Worm (Caenorhabditis elegans) whole organism, young adult: ENCODE results near the gene ngn-1.
A peak's percentile ranks its signal among the peaks of the same experiment; 100 is the strongest.

Experiments
- B0261.1 ChIP-seq: sonication (generic microtip); optimal IDR thresholded peaks from 2 replicates; lab custom pipeline; 2016; ENCODE audit warnings: mild to moderate bottlenecking, missing genetic modification characterization, moderate library complexity, missing compliant biosample characterization
- C17E4.6 ChIP-seq: fragments of 200-800 bp; sonication (Bioruptor generic); IDR thresholded peaks from 2 replicates; pipeline ENCODE4 v1.3.6; 2022; ENCODE audit warnings: missing genetic modification reagents, missing genetic modification characterization, missing compliant biosample characterization
- F33H1.4 ChIP-seq: fragments of 200-800 bp; sonication (Bioruptor generic); IDR thresholded peaks from 2 replicates; pipeline ENCODE4 v1.3.6; 2022; ENCODE audit warnings: missing genetic modification reagents, missing genetic modification characterization, missing compliant biosample characterization
- F37B4.10 ChIP-seq: fragments of 200-800 bp; sonication (Bioruptor generic); IDR thresholded peaks from 2 replicates; pipeline ENCODE4 v1.3.6; 2022; ENCODE audit warnings: missing genetic modification characterization, missing compliant biosample characterization
- F39B2.1 ChIP-seq: fragments of 200-800 bp; sonication (Bioruptor generic); IDR thresholded peaks from 2 replicates; pipeline ENCODE4 v1.3.6; 2022; ENCODE audit warnings: missing genetic modification reagents, missing genetic modification characterization, missing compliant biosample characterization
- F49E8.2 ChIP-seq: sonication (generic microtip); optimal IDR thresholded peaks from 3 replicates; lab custom pipeline; 2017; ENCODE audit warnings: missing genetic modification characterization, mild to moderate bottlenecking, missing compliant biosample characterization, antibody characterized with exemption, moderate library complexity; ENCODE audit not compliant: insufficient read depth
- F55B11.4 ChIP-seq: sonication (generic microtip); optimal IDR thresholded peaks from 2 replicates; lab custom pipeline; 2016; ENCODE audit warnings: missing compliant biosample characterization, missing genetic modification characterization, borderline replicate concordance; ENCODE audit not compliant: insufficient read depth
- K11D2.4 ChIP-seq: fragments of 200-800 bp; sonication (Bioruptor generic); IDR thresholded peaks from 2 replicates; pipeline ENCODE4 v1.3.6; 2022; ENCODE audit warnings: missing genetic modification reagents, missing genetic modification characterization, missing compliant biosample characterization
- Y53F4B.3 ChIP-seq: fragments of 200-800 bp; sonication (Bioruptor generic); IDR thresholded peaks from 2 replicates; pipeline ENCODE4 v1.3.6; 2022; ENCODE audit warnings: missing genetic modification reagents, missing genetic modification characterization, missing compliant biosample characterization
- Y56A3A.18 ChIP-seq: fragments of 200-800 bp; sonication (Bioruptor generic); IDR thresholded peaks from 2 replicates; pipeline ENCODE4 v1.3.6; 2022; ENCODE audit warnings: missing genetic modification reagents, missing genetic modification characterization, missing compliant biosample characterization
- ama-1 ChIP-seq, 3 experiments: fragments of 150-350 bp in 1 of 3; sonication (generic microtip) in 2 of 3; optimal IDR thresholded peaks; 2 replicates each; lab custom pipeline; 2014 to 2018; ENCODE audit warnings: missing biosample characterization in 2 of 3, missing genetic modification characterization in 2 of 3, missing genetic modification reagents in 2 of 3
- atf-7 ChIP-seq: sonication (generic microtip); optimal IDR thresholded peaks from 2 replicates; lab custom pipeline; 2017; ENCODE audit warnings: mild to moderate bottlenecking, missing genetic modification characterization, missing compliant biosample characterization
- attf-3 ChIP-seq: fragments of 200-800 bp; sonication (Bioruptor generic); conservative IDR thresholded peaks from 2 replicates; pipeline ENCODE4 v1.3.6; 2022; ENCODE audit warnings: missing genetic modification reagents, missing genetic modification characterization, missing compliant biosample characterization
- attf-5 ChIP-seq: fragments of 200-800 bp; sonication (Bioruptor generic); optimal IDR thresholded peaks from 2 replicates; lab custom pipeline; 2018; ENCODE audit warnings: mild to moderate bottlenecking, missing genetic modification characterization, missing compliant biosample characterization
- ceh-27 ChIP-seq: fragments of 200-800 bp; sonication (Bioruptor generic); optimal IDR thresholded peaks from 2 replicates; lab custom pipeline; 2018; ENCODE audit warnings: mild to moderate bottlenecking, missing genetic modification characterization, moderate library complexity, missing compliant biosample characterization
- ceh-40 ChIP-seq: fragments of 200-800 bp; sonication (Bioruptor generic); IDR thresholded peaks from 2 replicates; pipeline ENCODE4 v1.3.6; 2022; ENCODE audit warnings: missing genetic modification characterization, missing compliant biosample characterization
- die-1 ChIP-seq: sonication (generic microtip); optimal IDR thresholded peaks from 2 replicates; lab custom pipeline; 2016; ENCODE audit warnings: missing genotype, mild to moderate bottlenecking, missing genetic modification characterization, missing compliant biosample characterization
- efl-1 ChIP-seq: fragments of 150-350 bp; optimal IDR thresholded peaks from 2 replicates; lab custom pipeline; 2014; ENCODE audit warnings: missing biosample characterization, missing genetic modification reagents, missing genetic modification characterization
- egl-44 ChIP-seq: fragments of 200-800 bp; sonication (Bioruptor generic); IDR thresholded peaks from 2 replicates; pipeline ENCODE4 v1.3.6; 2022; ENCODE audit warnings: missing genetic modification reagents, missing genetic modification characterization, missing compliant biosample characterization
- fkh-3 ChIP-seq: sonication (generic microtip); optimal IDR thresholded peaks from 2 replicates; lab custom pipeline; 2016; ENCODE audit warnings: mild to moderate bottlenecking, missing genetic modification characterization, missing compliant biosample characterization
- hmg-1.2 ChIP-seq: fragments of 200-800 bp; sonication (Bioruptor generic); IDR thresholded peaks from 2 replicates; pipeline ENCODE4 v1.3.6; 2022; ENCODE audit warnings: missing genetic modification reagents, missing genetic modification characterization, missing compliant biosample characterization
- hsf-1 ChIP-seq: fragments of 200-800 bp; sonication (Bioruptor generic); IDR thresholded peaks from 2 replicates; pipeline ENCODE4 v1.3.6; 2022; ENCODE audit warnings: missing genetic modification reagents, missing genetic modification characterization, missing compliant biosample characterization
- lag-1 ChIP-seq: fragments of 200-800 bp; sonication (Bioruptor generic); IDR thresholded peaks from 2 replicates; pipeline ENCODE4 v1.3.6; 2022; ENCODE audit warnings: missing genetic modification reagents, missing genetic modification characterization, missing compliant biosample characterization
- let-526 ChIP-seq: fragments of 200-800 bp; sonication (Bioruptor generic); IDR thresholded peaks from 2 replicates; pipeline ENCODE4 v1.3.6; 2022; ENCODE audit warnings: missing genetic modification reagents, missing genetic modification characterization, missing compliant biosample characterization
- let-607 ChIP-seq, 2 experiments: fragments of 200-800 bp in 1 of 2; sonication (Bioruptor generic) in 1 of 2; sonication (generic microtip) in 1 of 2; optimal IDR thresholded peaks; 2 replicates each; lab custom pipeline; 2016 to 2018; ENCODE audit warnings: mild to moderate bottlenecking in 2 of 2, missing compliant biosample characterization in 2 of 2, missing genetic modification characterization in 2 of 2, moderate library complexity in 2 of 2, missing genotype in 1 of 2
- lin-35 ChIP-seq, 3 experiments: fragments of 150-350 bp in 2 of 3; sonication (generic microtip) in 1 of 3; optimal IDR thresholded peaks; 2 replicates each; lab custom pipeline; 2014 to 2018; ENCODE audit warnings: missing biosample characterization in 3 of 3, missing genetic modification characterization in 3 of 3, missing genetic modification reagents in 3 of 3
- lin-54 ChIP-seq: fragments of 200-800 bp; sonication (Bioruptor generic); optimal IDR thresholded peaks from 2 replicates; lab custom pipeline; 2018; ENCODE audit warnings: mild to moderate bottlenecking, missing genetic modification characterization, missing compliant biosample characterization
- lsl-1 ChIP-seq: fragments of 200-800 bp; sonication (Bioruptor generic); optimal IDR thresholded peaks from 2 replicates; lab custom pipeline; 2018; ENCODE audit warnings: mild to moderate bottlenecking, missing genetic modification characterization, moderate library complexity, missing compliant biosample characterization
- madf-10 ChIP-seq: sonication (generic microtip); optimal IDR thresholded peaks from 2 replicates; lab custom pipeline; 2016; ENCODE audit warnings: mild to moderate bottlenecking, missing genetic modification characterization, missing compliant biosample characterization
- madf-8 ChIP-seq: fragments of 200-800 bp; sonication (Bioruptor generic); conservative IDR thresholded peaks from 2 replicates; pipeline ENCODE4 v1.3.6; 2022; ENCODE audit warnings: missing genetic modification reagents, missing genetic modification characterization, missing compliant biosample characterization
- mcd-1 ChIP-seq: fragments of 200-800 bp; sonication (Bioruptor generic); IDR thresholded peaks from 2 replicates; pipeline ENCODE4 v1.3.6; 2022; ENCODE audit warnings: missing genetic modification reagents, missing genetic modification characterization, missing compliant biosample characterization
- mel-28 ChIP-seq: sonication (generic microtip); optimal IDR thresholded peaks from 2 replicates; lab custom pipeline; 2016; ENCODE audit warnings: borderline replicate concordance, mild to moderate bottlenecking, missing genetic modification characterization, missing compliant biosample characterization
- nfya-2 ChIP-seq: fragments of 200-800 bp; sonication (Bioruptor generic); IDR thresholded peaks from 2 replicates; pipeline ENCODE4 v1.3.6; 2022; ENCODE audit warnings: missing genetic modification reagents, missing genetic modification characterization, missing compliant biosample characterization
- nfyb-1 ChIP-seq: fragments of 200-800 bp; sonication (Bioruptor generic); IDR thresholded peaks from 2 replicates; pipeline ENCODE4 v1.3.6; 2022; ENCODE audit warnings: missing genetic modification reagents, missing genetic modification characterization, missing compliant biosample characterization
- nhr-90 ChIP-seq: sonication (generic microtip); optimal IDR thresholded peaks from 2 replicates; lab custom pipeline; 2016; ENCODE audit warnings: missing genotype, mild to moderate bottlenecking, missing genetic modification characterization, missing compliant biosample characterization
- rpc-1 ChIP-seq, 2 experiments: fragments of 150-350 bp in 1 of 2; sonication (generic microtip) in 1 of 2; optimal IDR thresholded peaks; 2 replicates each; lab custom pipeline; 2014 to 2018; ENCODE audit warnings: missing biosample characterization in 1 of 2, missing genetic modification characterization in 1 of 2, missing genetic modification reagents in 1 of 2, missing genotype in 1 of 2
- sdz-38 ChIP-seq: sonication (generic microtip); optimal IDR thresholded peaks from 2 replicates; lab custom pipeline; 2016; ENCODE audit warnings: missing genotype, missing genetic modification characterization, missing compliant biosample characterization
- snpc-1.1 ChIP-seq: sonication (generic microtip); optimal IDR thresholded peaks from 2 replicates; lab custom pipeline; 2017; ENCODE audit warnings: missing genetic modification characterization, mild to moderate bottlenecking, missing compliant biosample characterization, antibody characterized with exemption, moderate library complexity, missing genotype, missing genetic modification reagents; ENCODE audit not compliant: insufficient read depth
- snpc-1.3 ChIP-seq: sonication (generic microtip); optimal IDR thresholded peaks from 2 replicates; lab custom pipeline; 2017; ENCODE audit warnings: missing genetic modification characterization, mild to moderate bottlenecking, missing compliant biosample characterization, antibody characterized with exemption, moderate library complexity, missing genotype, missing genetic modification reagents; ENCODE audit not compliant: insufficient read depth
- snpc-3.4 ChIP-seq: sonication (generic microtip); optimal IDR thresholded peaks from 2 replicates; lab custom pipeline; 2017; ENCODE audit warnings: missing genetic modification characterization, mild to moderate bottlenecking, missing compliant biosample characterization, antibody characterized with exemption, moderate library complexity, missing genotype, missing genetic modification reagents
- somi-1 ChIP-seq: fragments of 200-800 bp; sonication (Bioruptor generic); optimal IDR thresholded peaks from 2 replicates; lab custom pipeline; 2018; ENCODE audit warnings: mild to moderate bottlenecking, missing genetic modification characterization, missing compliant biosample characterization
- sptf-2 ChIP-seq: fragments of 200-800 bp; sonication (Bioruptor generic); optimal IDR thresholded peaks from 2 replicates; lab custom pipeline; 2018; ENCODE audit warnings: mild to moderate bottlenecking, missing genetic modification characterization, missing compliant biosample characterization
- tbp1 ChIP-seq: fragments of 200-800 bp; sonication (Bioruptor generic); optimal IDR thresholded peaks from 2 replicates; lab custom pipeline; 2018; ENCODE audit warnings: mild to moderate bottlenecking, missing genetic modification characterization, missing compliant biosample characterization
- xnd-1 ChIP-seq: sonication (generic microtip); optimal IDR thresholded peaks from 2 replicates; lab custom pipeline; 2016; ENCODE audit warnings: missing genotype, missing genetic modification reagents, missing genetic modification characterization, missing compliant biosample characterization
- ztf-25 ChIP-seq: fragments of 200-800 bp; sonication (Bioruptor generic); IDR thresholded peaks from 2 replicates; pipeline ENCODE4 v1.3.6; 2022; ENCODE audit warnings: missing genetic modification reagents, missing genetic modification characterization, missing compliant biosample characterization
- ztf-26 ChIP-seq: sonication (generic microtip); optimal IDR thresholded peaks from 2 replicates; lab custom pipeline; 2017; ENCODE audit warnings: missing genetic modification characterization, missing compliant biosample characterization

The ngn-1 gene

ce11 chrIV:2657307-2657706, 29.2 kb upstream of the ngn-1 start:
- no peak for TF ChIP-seq snpc-1.1 (tag; lab: Kevin White, UChicago)
- TF ChIP-seq lin-35 (GFP tag; optimal IDR thresholded peaks at IDR 0.05; lab: Kevin White, UChicago), result no peak
- TF ChIP-seq lin-54, result peak; percentile 52
- peak; percentile 87 for TF ChIP-seq B0261.1 (tag; lab: Kevin White, UChicago)
- TF ChIP-seq nfya-2 (GFP tag; lab: Robert Waterston, UW), result no peak
- no peak for TF ChIP-seq F39B2.1 (GFP tag; lab: Robert Waterston, UW)
- no peak for TF ChIP-seq K11D2.4
- TF ChIP-seq xnd-1 (tag; lab: Kevin White, UChicago), result no peak
- TF ChIP-seq rpc-1 (optimal IDR thresholded peaks at IDR 0.05; lab: Kevin White, UChicago), result peak; percentile 76
- peak; percentile 86 for TF ChIP-seq rpc-1 (tag; optimal IDR thresholded peaks at IDR 0.05; lab: Kevin White, UChicago)
- TF ChIP-seq efl-1, result no peak
- no peak for TF ChIP-seq Y53F4B.3 (GFP tag; lab: Robert Waterston, UW)
- TF ChIP-seq atf-7 (tag; lab: Kevin White, UChicago), result no peak
- TF ChIP-seq tbp1 (GFP tag; lab: Kevin White, UChicago), result peak; percentile 97
- peak; percentile 83 for TF ChIP-seq nhr-90
- peak; percentile 42 for TF ChIP-seq sptf-2 (GFP tag; lab: Kevin White, UChicago)
- TF ChIP-seq hsf-1 (GFP tag; lab: Robert Waterston, UW), result 0 out of 2 replicates have a peak, but pooled peaks have one; percentile 46
- peak; percentile 53 for TF ChIP-seq hmg-1.2
- TF ChIP-seq F37B4.10, result no peak
- TF ChIP-seq attf-3 (GFP tag; lab: Robert Waterston, UW), result peak; percentile 36; the same call in 1 of the 2 replicates
- TF ChIP-seq sdz-38 (tag; lab: Kevin White, UChicago), result no peak
- peak; percentile 15 for TF ChIP-seq ceh-27
- peak; percentile 65 for TF ChIP-seq snpc-1.3
- no peak for TF ChIP-seq let-526
- no peak for TF ChIP-seq F55B11.4 (tag; lab: Kevin White, UChicago)
- 0 out of 2 replicates have a peak, but pooled peaks have one; percentile 30 for TF ChIP-seq ceh-40 (GFP tag; lab: Robert Waterston, UW)
- no peak for TF ChIP-seq lag-1 (GFP tag; lab: Robert Waterston, UW)
- no peak for TF ChIP-seq ama-1 (optimal IDR thresholded peaks at IDR 0.05; lab: Kevin White, UChicago)
- peak in 1 of 2 experiments; percentile 49 for TF ChIP-seq ama-1 (GFP tag; optimal IDR thresholded peaks at IDR 0.05; lab: Kevin White, UChicago)
- no peak for TF ChIP-seq egl-44 (GFP tag; lab: Robert Waterston, UW)
- peak; percentile 13 for TF ChIP-seq snpc-3.4 (tag; lab: Kevin White, UChicago)
- peak; percentile 93 for TF ChIP-seq die-1 (tag; lab: Kevin White, UChicago)
- no peak for TF ChIP-seq ztf-26 (tag; lab: Kevin White, UChicago)
- peak in 1 of 2 experiments; percentile 32 for TF ChIP-seq let-607 (tag; optimal IDR thresholded peaks at IDR 0.05; lab: Kevin White, UChicago)
- peak; percentile 92 for TF ChIP-seq ztf-25 (GFP tag; lab: Robert Waterston, UW)
- TF ChIP-seq attf-5 (GFP tag; lab: Kevin White, UChicago), result peak; percentile 17
- TF ChIP-seq lsl-1, result peak; percentile 24
- peak; percentile 79 for TF ChIP-seq nfyb-1 (GFP tag; lab: Robert Waterston, UW)
- TF ChIP-seq F33H1.4, result peak; percentile 36; the same call in 1 of the 2 replicates
- peak; percentile 38 for TF ChIP-seq madf-10 (tag; lab: Kevin White, UChicago)
- TF ChIP-seq fkh-3 (tag; lab: Kevin White, UChicago), result peak; percentile 9
- TF ChIP-seq F49E8.2 (tag; lab: Kevin White, UChicago), result peak; percentile 47
- TF ChIP-seq somi-1 (GFP tag; lab: Kevin White, UChicago), result no peak
- TF ChIP-seq C17E4.6, result 0 out of 2 replicates have a peak, but pooled peaks have one; percentile 13
- TF ChIP-seq mel-28, result no peak
- TF ChIP-seq madf-8 (GFP tag; lab: Robert Waterston, UW), result no peak
- TF ChIP-seq Y56A3A.18 (GFP tag; lab: Robert Waterston, UW), result no peak
- 0 out of 2 replicates have a peak, but pooled peaks have one; percentile 26 for TF ChIP-seq mcd-1
